Worm (Caenorhabditis elegans) whole organism, L4 larva: Measurements from ENCODE around the gene F44F4.10.

Experiments
- egl-27 ChIP-seq: sonication (generic microtip); optimal IDR thresholded peaks from 3 replicates; lab custom pipeline; 2017; ENCODE audit warnings: missing biosample characterization, missing genetic modification reagents, missing genetic modification characterization
- nhr-11 ChIP-seq: fragments of 150-350 bp; optimal IDR thresholded peaks from 2 replicates; lab custom pipeline; 2014; ENCODE audit warnings: missing biosample characterization, missing genetic modification characterization
- rbr-2 ChIP-seq: sonication (generic microtip); optimal IDR thresholded peaks from 2 replicates; lab custom pipeline; 2016; ENCODE audit warnings: missing genotype, missing genetic modification characterization, missing compliant biosample characterization
- zag-1 ChIP-seq: fragments of 150-350 bp; optimal IDR thresholded peaks from 2 replicates; lab custom pipeline; 2014; ENCODE audit warnings: missing biosample characterization, missing genetic modification characterization

ce11 chrII:10910219-10910618 lies 6.9 kb downstream of the F44F4.10 start, which contains the start of gene sra-11:
- TF ChIP-seq egl-27 (tag; lab: Kevin White, UChicago) (no peak), rbr-2 (tag; lab: Kevin White, UChicago) (no peak), zag-1 (tag; lab: Kevin White, UChicago) (no peak), nhr-11 (no peak)
